Worm (Caenorhabditis elegans) whole organism, L3 larva: Measurements from ENCODE around the gene ZK945.7.

Source experiments
- aly-2 ChIP-seq: fragments of 150-350 bp; optimal IDR thresholded peaks from 2 replicates; lab custom pipeline; 2014; ENCODE audit warnings: missing biosample characterization, missing genetic modification characterization
- ceh-16 ChIP-seq: sonication (generic microtip); optimal IDR thresholded peaks from 2 replicates; lab custom pipeline; 2017; ENCODE audit warnings: missing biosample characterization, missing genetic modification characterization
- ceh-28 ChIP-seq: fragments of 150-350 bp; optimal IDR thresholded peaks from 2 replicates; lab custom pipeline; 2014; ENCODE audit warnings: missing biosample characterization, missing genetic modification reagents, missing genetic modification characterization
- ceh-82 ChIP-seq: fragments of 150-350 bp; optimal IDR thresholded peaks from 2 replicates; lab custom pipeline; 2014; ENCODE audit warnings: missing biosample characterization, missing genetic modification characterization
- daf-12 ChIP-seq: fragments of 150-350 bp; optimal IDR thresholded peaks from 2 replicates; lab custom pipeline; 2014; ENCODE audit warnings: missing biosample characterization, missing genetic modification reagents, missing genetic modification characterization
- egl-5 ChIP-seq: fragments of 150-350 bp; optimal IDR thresholded peaks from 2 replicates; lab custom pipeline; 2017; ENCODE audit warnings: missing biosample characterization, missing genetic modification reagents, missing genetic modification characterization, inconsistent platforms
- elt-2 ChIP-seq: sonication (generic microtip); optimal IDR thresholded peaks from 2 replicates; lab custom pipeline; 2016; ENCODE audit warnings: missing genetic modification reagents, mild to moderate bottlenecking, missing genetic modification characterization, missing compliant biosample characterization
- elt-3 ChIP-seq, 3 experiments: fragments of 150-350 bp in 1 of 3; sonication (generic microtip) in 2 of 3; optimal IDR thresholded peaks; 2 replicates in 2 of 3; 4 replicates in 1 of 3; lab custom pipeline; 2014 to 2017; ENCODE audit warnings: missing biosample characterization in 3 of 3, missing genetic modification characterization in 3 of 3
- fkh-10 ChIP-seq: sonication (generic microtip); optimal IDR thresholded peaks from 2 replicates; lab custom pipeline; 2017; ENCODE audit warnings: missing biosample characterization, missing genetic modification reagents, missing genetic modification characterization
- fkh-2 ChIP-seq: fragments of 150-350 bp; optimal IDR thresholded peaks from 2 replicates; lab custom pipeline; 2014; ENCODE audit warnings: missing biosample characterization, missing genetic modification reagents, missing genetic modification characterization
- fos-1 ChIP-seq: fragments of 150-350 bp; optimal IDR thresholded peaks from 2 replicates; lab custom pipeline; 2014; ENCODE audit warnings: missing biosample characterization, missing genetic modification characterization
- lin-15B ChIP-seq: fragments of 150-350 bp; optimal IDR thresholded peaks from 2 replicates; lab custom pipeline; 2014; ENCODE audit warnings: missing biosample characterization, missing genetic modification characterization
- lin-39 ChIP-seq: fragments of 150-350 bp; optimal IDR thresholded peaks from 2 replicates; lab custom pipeline; 2018; ENCODE audit warnings: missing biosample characterization, missing genetic modification reagents, missing genetic modification characterization
- mdl-1 ChIP-seq: fragments of 150-350 bp; optimal IDR thresholded peaks from 2 replicates; lab custom pipeline; 2014; ENCODE audit warnings: missing biosample characterization, missing genetic modification characterization
- mml-1 ChIP-seq: fragments of 150-350 bp; sonication (generic microtip); optimal IDR thresholded peaks from 3 replicates; lab custom pipeline; 2014; ENCODE audit warnings: missing biosample characterization, missing genetic modification characterization
- nhr-11 ChIP-seq: fragments of 150-350 bp; optimal IDR thresholded peaks from 2 replicates; lab custom pipeline; 2014; ENCODE audit warnings: missing biosample characterization, missing genetic modification characterization
- nhr-23 ChIP-seq: fragments of 150-350 bp; optimal IDR thresholded peaks from 2 replicates; lab custom pipeline; 2014; ENCODE audit warnings: missing biosample characterization, missing genetic modification reagents, missing genetic modification characterization
- nhr-237 ChIP-seq: fragments of 150-350 bp; optimal IDR thresholded peaks from 2 replicates; lab custom pipeline; 2014; ENCODE audit warnings: missing biosample characterization, missing genetic modification characterization
- nhr-28 ChIP-seq: fragments of 150-350 bp; optimal IDR thresholded peaks from 2 replicates; lab custom pipeline; 2014; ENCODE audit warnings: missing biosample characterization, missing genetic modification characterization
- nhr-43 ChIP-seq: sonication (generic microtip); optimal IDR thresholded peaks from 2 replicates; lab custom pipeline; 2016; ENCODE audit warnings: mild to moderate bottlenecking, missing genetic modification characterization, missing compliant biosample characterization; ENCODE audit not compliant: poor library complexity, severe bottlenecking
- nhr-76 ChIP-seq: fragments of 150-350 bp; sonication (generic microtip); optimal IDR thresholded peaks from 5 replicates; lab custom pipeline; 2014; ENCODE audit warnings: missing biosample characterization, missing genetic modification characterization
- nhr-77 ChIP-seq: fragments of 150-350 bp; optimal IDR thresholded peaks from 2 replicates; lab custom pipeline; 2014; ENCODE audit warnings: missing biosample characterization, missing genetic modification characterization
- pha-4 ChIP-seq: fragments of 150-350 bp; optimal IDR thresholded peaks from 2 replicates; lab custom pipeline; 2014; ENCODE audit warnings: missing biosample characterization, missing genetic modification reagents, missing genetic modification characterization
- pqm-1 ChIP-seq: fragments of 150-350 bp; optimal IDR thresholded peaks from 2 replicates; lab custom pipeline; 2017; ENCODE audit warnings: missing biosample characterization, missing genetic modification characterization, inconsistent platforms
- skn-1 ChIP-seq: fragments of 150-350 bp; optimal IDR thresholded peaks from 2 replicates; lab custom pipeline; 2014; ENCODE audit warnings: missing biosample characterization, missing genetic modification characterization
- snpc-4 ChIP-seq: fragments of 150-350 bp; optimal IDR thresholded peaks from 2 replicates; lab custom pipeline; 2014; ENCODE audit warnings: missing biosample characterization, missing genetic modification characterization
- tbx-2 ChIP-seq: sonication (generic microtip); optimal IDR thresholded peaks from 2 replicates; lab custom pipeline; 2016; ENCODE audit warnings: mild to moderate bottlenecking, missing genetic modification characterization, missing compliant biosample characterization
- unc-62 ChIP-seq: fragments of 150-350 bp; sonication (generic microtip); optimal IDR thresholded peaks from 4 replicates; lab custom pipeline; 2014; ENCODE audit warnings: missing biosample characterization, missing genetic modification reagents, missing genetic modification characterization

Gene ZK945.7

ce11 chrII:10099072-10099471 lies 9.2 kb downstream of the ZK945.7 start:
- TF ChIP-seq nhr-23 (tag; lab: Kevin White, UChicago): no peak

DNA sequence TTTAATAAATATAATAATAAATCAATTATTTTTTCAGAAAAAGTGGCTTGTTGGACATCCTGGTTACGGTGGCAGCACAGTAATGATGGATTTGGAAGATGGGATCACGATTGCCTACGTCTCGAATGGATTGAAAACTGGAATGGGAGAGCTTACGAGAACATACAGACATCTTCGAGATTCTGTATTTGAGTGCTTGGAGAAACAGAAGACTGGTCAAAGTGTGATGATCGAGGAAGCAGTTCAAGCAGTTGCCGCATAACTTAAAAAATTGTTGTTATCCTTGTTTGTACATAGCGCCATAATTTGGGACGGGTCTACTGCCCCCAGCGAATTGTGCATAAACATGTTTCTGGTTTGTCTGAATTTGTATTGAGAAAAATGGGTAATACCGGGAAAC lies 9.8 kb downstream of the ZK945.7 start:
- TF ChIP-seq nhr-77 (tag; lab: Kevin White, UChicago) (no peak), egl-5 (tag; lab: Kevin White, UChicago) (no peak), daf-12 (no peak)

- no peak for TF ChIP-seq lin-15B
- TF ChIP-seq unc-62 (GFP tag; lab: Kevin White, UChicago): no peak
- TF ChIP-seq ceh-28 (tag; lab: Kevin White, UChicago): no peak
- TF ChIP-seq skn-1 (tag; lab: Kevin White, UChicago): no peak
- TF ChIP-seq daf-12: no peak
- no peak for TF ChIP-seq snpc-4 (tag; lab: Kevin White, UChicago)
- no peak for TF ChIP-seq lin-39 (tag; lab: Kevin White, UChicago)
- no peak for TF ChIP-seq fkh-10 (GFP tag; lab: Kevin White, UChicago)
- peak; percentile 60 for TF ChIP-seq pqm-1 (tag; lab: Kevin White, UChicago)
- peak; percentile 81 for TF ChIP-seq elt-2 (tag; lab: Kevin White, UChicago)
- no peak for TF ChIP-seq ceh-16
- TF ChIP-seq aly-2: no peak
- no peak for TF ChIP-seq nhr-76
- no peak for TF ChIP-seq fkh-2 (tag; lab: Kevin White, UChicago)
Observed at ce11 chrII:10095224-10095623, 13.1 kb downstream of the ZK945.7 start.

DNA sequence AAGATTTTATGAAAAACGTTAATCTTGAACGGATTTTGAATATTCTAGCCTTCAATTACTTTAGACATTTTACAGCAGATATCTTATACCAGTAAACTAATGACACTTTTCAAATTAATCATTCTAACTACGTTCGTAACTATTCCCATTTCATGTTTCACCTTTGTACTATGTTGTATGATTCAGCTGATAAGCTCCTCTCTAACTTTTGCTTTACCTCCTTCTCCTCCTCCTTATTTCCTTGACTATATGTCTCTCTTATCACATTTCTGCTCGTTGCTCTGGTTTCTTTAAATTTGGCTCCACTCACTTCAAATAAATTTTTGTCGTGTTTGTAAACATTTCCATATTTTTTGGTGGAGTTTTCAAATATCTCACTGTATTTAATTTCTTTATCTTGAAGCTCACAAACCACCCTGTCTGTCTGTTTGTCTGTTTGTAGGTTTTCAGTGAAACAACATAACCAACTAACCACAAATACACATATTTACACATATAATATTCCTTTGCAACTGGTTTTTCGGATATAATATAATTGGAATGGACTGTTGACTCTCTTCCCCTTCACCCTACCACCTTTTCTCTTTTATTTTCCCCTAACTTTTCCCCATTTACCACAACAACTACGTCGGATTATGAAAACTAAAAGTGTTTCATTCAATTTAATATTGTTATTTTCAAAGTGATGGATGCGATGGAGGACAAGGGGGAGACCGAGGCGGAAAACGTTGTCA lies 13.9 kb downstream of the ZK945.7 start, which contains the start of gene lact-2:
Gene lact-2, plus strand, starts transcription at position 684 of the 734 bp plus-strand sequence.
- TF ChIP-seq nhr-11 (tag; lab: Kevin White, UChicago): no peak
- TF ChIP-seq skn-1 (tag; lab: Kevin White, UChicago): no peak
- TF ChIP-seq elt-3 (tag; optimal IDR thresholded peaks at IDR 0.05; lab: Kevin White, UChicago): no peak
- peak; percentile 76 for TF ChIP-seq elt-2 (tag; lab: Kevin White, UChicago)
- peak; percentile 77 for TF ChIP-seq pqm-1 (tag; lab: Kevin White, UChicago)

- no peak for TF ChIP-seq nhr-76
- no peak for TF ChIP-seq nhr-43 (tag; lab: Kevin White, UChicago)
- TF ChIP-seq pqm-1 (tag; lab: Kevin White, UChicago): no peak
- TF ChIP-seq, all 47 proteins: peak for 0
Observed at ce11 chrII:10093120-10093519, 15.2 kb downstream of the ZK945.7 start.

ce11 chrII:10084482-10084881 lies 23.8 kb downstream of the ZK945.7 start:
- TF ChIP-seq nhr-28 (tag; lab: Kevin White, UChicago): no peak
- no peak for TF ChIP-seq lin-15B
- no peak for TF ChIP-seq ceh-28 (tag; lab: Kevin White, UChicago)
- TF ChIP-seq nhr-237 (tag; lab: Kevin White, UChicago): no peak
- no peak for TF ChIP-seq elt-3 (tag; optimal IDR thresholded peaks at IDR 0.05; lab: Kevin White, UChicago)
- no peak for TF ChIP-seq tbx-2 (tag; lab: Kevin White, UChicago)
- TF ChIP-seq fkh-2 (tag; lab: Kevin White, UChicago): no peak
- TF ChIP-seq ceh-16: no peak
- no peak for TF ChIP-seq fos-1 (tag; lab: Kevin White, UChicago)
- no peak for TF ChIP-seq mdl-1 (tag; lab: Kevin White, UChicago)
- no peak for TF ChIP-seq fkh-10 (GFP tag; lab: Kevin White, UChicago)
- no peak for TF ChIP-seq mml-1

DNA sequence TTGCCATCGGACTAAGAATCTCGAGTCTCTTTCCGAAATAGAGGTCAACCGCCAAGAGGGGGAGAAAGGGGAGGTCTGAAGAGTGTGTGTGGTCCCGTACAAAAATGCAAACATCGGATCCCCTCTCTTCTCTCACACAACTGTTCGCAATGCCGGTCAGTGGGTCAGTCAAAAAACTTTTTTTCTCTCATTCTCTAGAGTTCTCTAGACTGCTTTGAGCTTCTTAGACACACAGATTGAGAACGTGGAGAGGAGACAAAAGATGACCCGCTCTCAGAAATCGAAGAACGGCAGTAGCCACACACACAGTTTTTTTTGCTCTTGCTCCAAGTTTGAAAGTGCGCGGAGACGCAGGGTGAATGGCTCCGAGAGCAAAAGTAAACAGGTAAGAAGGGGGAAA lies 32.5 kb downstream of the ZK945.7 start:
- no peak for TF ChIP-seq ceh-82 (tag; lab: Kevin White, UChicago)
- TF ChIP-seq pha-4 (tag; lab: Kevin White, UChicago): peak; percentile 84
